Worm (Caenorhabditis elegans): ENCODE results near the gene F44B9.5.

- TF ChIP-seq skn-1 (tag; optimal IDR thresholded peaks at IDR 0.05) (no peak), ama-1 (optimal IDR thresholded peaks at IDR 0.05) (no peak), elt-3 (tag; optimal IDR thresholded peaks at IDR 0.05) (no peak), ceh-16 (tag; optimal IDR thresholded peaks at IDR 0.05) (no peak), ztf-4 (tag; optimal IDR thresholded peaks at IDR 0.05) (no peak), nhr-77 (tag; optimal IDR thresholded peaks at IDR 0.05) (no peak), blmp-1 (tag; optimal IDR thresholded peaks at IDR 0.05; ENCODE audit: insufficient read depth) (no peak), nhr-25 (tag; optimal IDR thresholded peaks at IDR 0.05) (no peak), peb-1 (tag; optimal IDR thresholded peaks at IDR 0.05) (no peak), mdl-1 (tag; optimal IDR thresholded peaks at IDR 0.05) (no peak), lin-39 (tag; optimal IDR thresholded peaks at IDR 0.05) (no peak)
These were observed 34.4 kb downstream of the F44B9.5 start for ce11 chrIII:7981938-7982337.
